Fruit fly (Drosophila melanogaster) whole organism, embryonic: ENCODE measurements around the gene CG17637.

Experiments used
- Antp ChIP-seq: fragments of 200-800 bp; sonication (Bioruptor generic); optimal IDR thresholded peaks from 3 replicates; lab custom pipeline; 2016; ENCODE audit warnings: missing biosample characterization, missing genetic modification characterization
- CG10366 ChIP-seq: fragments of 200-800 bp; sonication (Bioruptor generic); IDR thresholded peaks from 2 replicates; pipeline ENCODE4 v1.3.6; 2022; ENCODE audit warnings: missing biosample characterization, missing genetic modification characterization
- CG10654 ChIP-seq: fragments of 200-800 bp; sonication (Bioruptor generic); optimal IDR thresholded peaks from 2 replicates; lab custom pipeline; 2016; ENCODE audit warnings: missing biosample characterization, missing genetic modification characterization
- CG13287 ChIP-seq: fragments of 200-800 bp; sonication (Bioruptor generic); IDR thresholded peaks from 2 replicates; pipeline ENCODE4 v1.3.6; 2022; ENCODE audit warnings: missing biosample characterization, missing genetic modification characterization; ENCODE audit not compliant: partially characterized antibody
- CG13775 ChIP-seq: fragments of 200-800 bp; sonication (Bioruptor generic); optimal IDR thresholded peaks from 3 replicates; lab custom pipeline; 2017; ENCODE audit warnings: missing biosample characterization, mild to moderate bottlenecking, missing genetic modification characterization
- CG14860 ChIP-seq: fragments of 200-800 bp; sonication (Bioruptor generic); IDR thresholded peaks from 3 replicates; pipeline ENCODE4 v1.3.6; 2022; ENCODE audit warnings: missing biosample characterization, missing genetic modification characterization; ENCODE audit not compliant: partially characterized antibody
- CG15011 ChIP-seq: fragments of 200-800 bp; sonication (Bioruptor generic); optimal IDR thresholded peaks from 3 replicates; lab custom pipeline; 2018; ENCODE audit warnings: missing biosample characterization, mild to moderate bottlenecking, missing genetic modification characterization
- CG15601 ChIP-seq: fragments of 200-800 bp; sonication (Bioruptor generic); optimal IDR thresholded peaks from 3 replicates; lab custom pipeline; 2019; ENCODE audit warnings: missing biosample characterization, mild to moderate bottlenecking, missing genetic modification characterization, moderate library complexity
- CG15696 ChIP-seq: fragments of 200-800 bp; sonication (Bioruptor generic); optimal IDR thresholded peaks from 2 replicates; lab custom pipeline; 2019; ENCODE audit warnings: missing biosample characterization, mild to moderate bottlenecking, missing genetic modification characterization, moderate library complexity
- CG16779 ChIP-seq: fragments of 200-800 bp; sonication (Bioruptor generic); IDR thresholded peaks from 2 replicates; pipeline ENCODE4 v1.3.6; 2022; ENCODE audit warnings: missing biosample characterization, missing genetic modification characterization
- CG1832 ChIP-seq: fragments of 200-800 bp; sonication (Bioruptor generic); optimal IDR thresholded peaks from 2 replicates; lab custom pipeline; 2017; ENCODE audit warnings: missing biosample characterization, mild to moderate bottlenecking, missing genetic modification characterization, inconsistent platforms
- CG32767 ChIP-seq: fragments of 200-800 bp; sonication (Bioruptor generic); IDR thresholded peaks from 2 replicates; pipeline ENCODE4 v1.3.6; 2022; ENCODE audit warnings: missing biosample characterization, missing genetic modification characterization
- CG4328 ChIP-seq: fragments of 200-800 bp; sonication (Bioruptor generic); optimal IDR thresholded peaks from 3 replicates; lab custom pipeline; 2017; ENCODE audit warnings: missing biosample characterization, missing genetic modification reagents, missing genetic modification characterization
- CG4424 ChIP-seq: fragments of 200-800 bp; sonication (Bioruptor generic); optimal IDR thresholded peaks from 3 replicates; lab custom pipeline; 2016; ENCODE audit warnings: missing biosample characterization, missing genetic modification characterization
- CG6272 ChIP-seq: fragments of 200-800 bp; sonication (Bioruptor generic); IDR thresholded peaks from 2 replicates; pipeline ENCODE4 v1.3.6; 2022; ENCODE audit warnings: missing biosample characterization, missing genetic modification characterization
- CG9797 ChIP-seq: fragments of 200-800 bp; sonication (Bioruptor generic); optimal IDR thresholded peaks from 3 replicates; lab custom pipeline; 2018; ENCODE audit warnings: missing biosample characterization, mild to moderate bottlenecking, missing genetic modification characterization
- Dfd ChIP-seq, 2 experiments: fragments of >200 bp; optimal IDR thresholded peaks; 2 replicates each; lab custom pipeline; 2017; ENCODE audit warnings: missing biosample characterization in 2 of 2, missing genetic modification characterization in 2 of 2
- GATAe ChIP-seq: fragments of 200-800 bp; sonication (Bioruptor generic); conservative IDR thresholded peaks from 2 replicates; pipeline ENCODE4 v1.3.6; 2022; ENCODE audit warnings: missing biosample characterization, missing genetic modification characterization
- Hr51 ChIP-seq, 2 experiments: fragments of 200-800 bp; sonication (Bioruptor generic); optimal IDR thresholded peaks; 2 replicates in 1 of 2; 3 replicates in 1 of 2; lab custom pipeline; 2016 to 2018; ENCODE audit warnings: missing biosample characterization in 2 of 2, missing genetic modification characterization in 2 of 2, mild to moderate bottlenecking in 1 of 2, moderate library complexity in 1 of 2
- Jarid2 ChIP-seq: fragments of 200-800 bp; sonication (Bioruptor generic); optimal IDR thresholded peaks from 3 replicates; lab custom pipeline; 2017; ENCODE audit warnings: mild to moderate bottlenecking, missing biosample characterization, missing genetic modification reagents, missing genetic modification characterization
- Meics ChIP-seq: fragments of 200-800 bp; sonication (Bioruptor generic); optimal IDR thresholded peaks from 2 replicates; lab custom pipeline; 2017; ENCODE audit warnings: missing biosample characterization, mild to moderate bottlenecking, missing genetic modification characterization
- Sox100B ChIP-seq: fragments of 200-800 bp; sonication (Bioruptor generic); optimal IDR thresholded peaks from 3 replicates; lab custom pipeline; 2018; ENCODE audit warnings: missing biosample characterization, mild to moderate bottlenecking, missing genetic modification characterization
- Vsx1 ChIP-seq: fragments of 200-800 bp; sonication (Bioruptor generic); optimal IDR thresholded peaks from 2 replicates; lab custom pipeline; 2017; ENCODE audit warnings: missing biosample characterization, mild to moderate bottlenecking, missing genetic modification characterization, missing genetic modification reagents
- amos ChIP-seq: fragments of 200-800 bp; sonication (Bioruptor generic); IDR thresholded peaks from 2 replicates; pipeline ENCODE4 v1.3.6; 2022; ENCODE audit warnings: missing biosample characterization, missing genetic modification characterization; ENCODE audit not compliant: partially characterized antibody
- ase ChIP-seq: fragments of 200-800 bp; sonication (Bioruptor generic); IDR thresholded peaks from 3 replicates; pipeline ENCODE4 v1.3.6; 2022; ENCODE audit warnings: missing biosample characterization, missing genetic modification characterization
- ato ChIP-seq: fragments of 200-800 bp; sonication (Bioruptor generic); IDR thresholded peaks from 2 replicates; pipeline ENCODE4 v1.3.6; 2022; ENCODE audit warnings: missing biosample characterization, missing genetic modification characterization; ENCODE audit not compliant: partially characterized antibody
- bbx ChIP-seq: fragments of 200-800 bp; sonication (Bioruptor generic); IDR thresholded peaks from 2 replicates; pipeline ENCODE4 v1.3.6; 2022; ENCODE audit warnings: missing biosample characterization, missing genetic modification characterization; ENCODE audit not compliant: partially characterized antibody
- br ChIP-seq: fragments of >200 bp; optimal IDR thresholded peaks from 2 replicates; lab custom pipeline; 2017
- btn ChIP-seq: fragments of 200-800 bp; sonication (Bioruptor generic); optimal IDR thresholded peaks from 2 replicates; lab custom pipeline; 2016; ENCODE audit warnings: missing biosample characterization, missing genetic modification characterization
- cas ChIP-seq: fragments of 200-800 bp; sonication (Bioruptor generic); IDR thresholded peaks from 2 replicates; pipeline ENCODE4 v1.3.6; 2022; ENCODE audit warnings: missing biosample characterization, missing genetic modification characterization
- chinmo ChIP-seq: fragments of 200-800 bp; sonication (Bioruptor generic); IDR thresholded peaks from 4 replicates; pipeline ENCODE4 v1.3.6; 2022; ENCODE audit warnings: missing biosample characterization, missing genetic modification characterization; ENCODE audit not compliant: partially characterized antibody
- cwo ChIP-seq: fragments of 200-800 bp; sonication (Bioruptor generic); optimal IDR thresholded peaks from 3 replicates; lab custom pipeline; 2017; ENCODE audit warnings: missing biosample characterization, missing genetic modification characterization, mild to moderate bottlenecking, moderate library complexity, missing genetic modification reagents
- dysf ChIP-seq: fragments of 200-800 bp; sonication (Bioruptor generic); IDR thresholded peaks from 3 replicates; pipeline ENCODE4 v1.3.6; 2022; ENCODE audit warnings: missing biosample characterization, missing genetic modification characterization
- exex ChIP-seq: fragments of 200-800 bp; sonication (Bioruptor generic); optimal IDR thresholded peaks from 4 replicates; lab custom pipeline; 2018; ENCODE audit warnings: missing biosample characterization, mild to moderate bottlenecking, missing genetic modification characterization, moderate library complexity
- gt ChIP-seq: fragments of 200-800 bp; sonication (Bioruptor generic); IDR thresholded peaks from 2 replicates; pipeline ENCODE4 v1.3.6; 2022; ENCODE audit warnings: missing biosample characterization, missing genetic modification characterization
- hbn ChIP-seq: fragments of 200-800 bp; sonication (Bioruptor generic); IDR thresholded peaks from 2 replicates; pipeline ENCODE4 v1.3.6; 2022; ENCODE audit warnings: missing biosample characterization, missing genetic modification characterization; ENCODE audit not compliant: partially characterized antibody
- hkb ChIP-seq, 2 experiments: fragments of 200-800 bp in 1 of 2; fragments of >200 bp in 1 of 2; sonication (Bioruptor generic) in 1 of 2; IDR thresholded peaks in 1 of 2; optimal IDR thresholded peaks in 1 of 2; 2 replicates each; pipeline versions ENCODE4 v1.3.6 to Lab custom; 2017 to 2022; ENCODE audit warnings: missing biosample characterization in 1 of 2, missing genetic modification characterization in 1 of 2
- jing ChIP-seq: fragments of 200-800 bp; sonication (Bioruptor generic); optimal IDR thresholded peaks from 2 replicates; lab custom pipeline; 2018; ENCODE audit warnings: missing biosample characterization, mild to moderate bottlenecking, missing genetic modification characterization
- lab ChIP-seq: fragments of 200-800 bp; sonication (Bioruptor generic); optimal IDR thresholded peaks from 3 replicates; lab custom pipeline; 2017; ENCODE audit warnings: missing biosample characterization, missing genetic modification characterization, mild to moderate bottlenecking, moderate library complexity, missing genetic modification reagents
- lilli ChIP-seq: fragments of 200-800 bp; sonication (Bioruptor generic); optimal IDR thresholded peaks from 3 replicates; lab custom pipeline; 2016; ENCODE audit warnings: missing biosample characterization, missing genetic modification characterization
- nom ChIP-seq: fragments of 200-800 bp; sonication (Bioruptor generic); optimal IDR thresholded peaks from 2 replicates; lab custom pipeline; 2017; ENCODE audit warnings: missing biosample characterization, missing genetic modification characterization, mild to moderate bottlenecking, moderate library complexity, missing genetic modification reagents
- phol ChIP-seq: fragments of 200-800 bp; sonication (Bioruptor generic); optimal IDR thresholded peaks from 3 replicates; lab custom pipeline; 2018; ENCODE audit warnings: missing biosample characterization, mild to moderate bottlenecking, missing genetic modification characterization, moderate library complexity
- rib ChIP-seq: fragments of 200-800 bp; sonication (Bioruptor generic); IDR thresholded peaks from 2 replicates; pipeline ENCODE4 v1.3.6; 2022; ENCODE audit warnings: missing biosample characterization, missing genetic modification characterization
- scrt ChIP-seq: fragments of 200-800 bp; sonication (Bioruptor generic); optimal IDR thresholded peaks from 2 replicates; lab custom pipeline; 2018; ENCODE audit warnings: missing biosample characterization, mild to moderate bottlenecking, missing genetic modification characterization, moderate library complexity
- sqz ChIP-seq: fragments of 200-800 bp; sonication (Bioruptor generic); optimal IDR thresholded peaks from 3 replicates; lab custom pipeline; 2018; ENCODE audit warnings: missing biosample characterization, mild to moderate bottlenecking, missing genetic modification characterization
- sr ChIP-seq: fragments of 200-800 bp; sonication (Bioruptor generic); IDR thresholded peaks from 3 replicates; pipeline ENCODE4 v1.3.6; 2022; ENCODE audit warnings: missing biosample characterization, missing genetic modification characterization
- stwl ChIP-seq: fragments of 200-800 bp; sonication (Bioruptor generic); optimal IDR thresholded peaks from 3 replicates; lab custom pipeline; 2018; ENCODE audit warnings: missing biosample characterization, mild to moderate bottlenecking, missing genetic modification characterization, moderate library complexity
- zf30C ChIP-seq: fragments of 200-800 bp; sonication (Bioruptor generic); optimal IDR thresholded peaks from 3 replicates; lab custom pipeline; 2018; ENCODE audit warnings: missing biosample characterization, mild to moderate bottlenecking, missing genetic modification characterization

The CG17637 gene

dm6 chr3L:20516519-20517178 is 12.7 kb downstream of the CG17637 start (continued):
- TF ChIP-seq CG15601 (tag; lab: Kevin White, UChicago) (peak; percentile 22), CG6272 (GFP tag; lab: Robert Waterston, UW) (no peak), CG13775 (GFP tag; lab: Kevin White, UChicago) (no peak), ase (GFP tag; lab: Robert Waterston, UW) (no peak), CG14860 (GFP tag; lab: Robert Waterston, UW) (no peak), ato (GFP tag; lab: Robert Waterston, UW) (0 out of 2 replicates have a peak, but pooled peaks have one; percentile 37), exex (tag; lab: Kevin White, UChicago) (peak; percentile 29), CG10654 (GFP tag; lab: Kevin White, UChicago) (no peak), sr (GFP tag; lab: Robert Waterston, UW) (no peak), gt (GFP tag; lab: Robert Waterston, UW) (no peak), CG15011 (peak; percentile 35), hkb (optimal IDR thresholded peaks at IDR 0.05; lab: Kevin White, UChicago) (no peak), hkb (GFP tag; IDR thresholded peaks at IDR 0.05; lab: Robert Waterston, UW) (peak; percentile 16; the same call in 1 of the 2 replicates), rib (no peak), scrt (GFP tag; lab: Kevin White, UChicago) (no peak), cas (GFP tag; lab: Robert Waterston, UW) (no peak), CG16779 (GFP tag; lab: Robert Waterston, UW) (no peak), CG1832 (GFP tag; lab: Kevin White, UChicago) (no peak), zf30C (peak; percentile 45), CG15696 (tag; lab: Kevin White, UChicago) (peak; percentile 61), btn (GFP tag; lab: Kevin White, UChicago) (no peak), nom (GFP tag; lab: Kevin White, UChicago) (no peak), stwl (no peak), hbn (GFP tag; lab: Robert Waterston, UW) (no peak), phol (tag; lab: Kevin White, UChicago) (peak; percentile 62), Dfd (GFP tag; optimal IDR thresholded peaks at IDR 0.05; lab: Kevin White, UChicago) (no peak), dysf (peak; percentile 65; the same call in 2 of the 3 replicates), CG32767 (no peak), Vsx1 (GFP tag; lab: Kevin White, UChicago) (no peak), Antp (GFP tag; lab: Kevin White, UChicago) (no peak), CG4328 (GFP tag; lab: Kevin White, UChicago) (no peak), lab (peak; percentile 31), CG9797 (no peak), Jarid2 (GFP tag; lab: Kevin White, UChicago) (no peak), Meics (peak; percentile 37), sqz (GFP tag; lab: Kevin White, UChicago) (no peak), CG10366 (GFP tag; lab: Robert Waterston, UW) (peak; percentile 33), Hr51 (GFP tag; optimal IDR thresholded peaks at IDR 0.05; lab: Kevin White, UChicago) (peak in 1 of 2 experiments; percentile 71), jing (GFP tag; lab: Kevin White, UChicago) (no peak), Sox100B (GFP tag; lab: Kevin White, UChicago) (peak; percentile 57), chinmo (GFP tag; lab: Robert Waterston, UW) (peak; percentile 73; the same call in 1 of the 4 replicates), CG13287 (GFP tag; lab: Robert Waterston, UW) (peak; percentile 8; the same call in 1 of the 2 replicates), lilli (GFP tag; lab: Kevin White, UChicago) (no peak), GATAe (GFP tag; lab: Robert Waterston, UW) (no peak), bbx (0 out of 2 replicates have a peak, but pooled peaks have one; percentile 18), cwo (peak; percentile 57), CG4424 (GFP tag; lab: Kevin White, UChicago) (peak; percentile 35), br (lab: Kevin White, UChicago) (no peak), amos (GFP tag; lab: Robert Waterston, UW) (peak; percentile 31; the same call in 1 of the 2 replicates)
